Worm (Caenorhabditis elegans) whole organism, early embryonic: Measurements from ENCODE around the gene T21B10.4.

Source experiments
- aly-1 ChIP-seq: sonication (generic microtip); optimal IDR thresholded peaks from 2 replicates; lab custom pipeline; 2016; ENCODE audit warnings: missing genetic modification characterization, missing compliant biosample characterization
- ama-1 ChIP-seq: fragments of 150-350 bp; optimal IDR thresholded peaks from 2 replicates; lab custom pipeline; 2014
- hnd-1 ChIP-seq: sonication (generic microtip); optimal IDR thresholded peaks from 2 replicates; lab custom pipeline; 2016; ENCODE audit warnings: missing genetic modification characterization, missing compliant biosample characterization

DNA sequence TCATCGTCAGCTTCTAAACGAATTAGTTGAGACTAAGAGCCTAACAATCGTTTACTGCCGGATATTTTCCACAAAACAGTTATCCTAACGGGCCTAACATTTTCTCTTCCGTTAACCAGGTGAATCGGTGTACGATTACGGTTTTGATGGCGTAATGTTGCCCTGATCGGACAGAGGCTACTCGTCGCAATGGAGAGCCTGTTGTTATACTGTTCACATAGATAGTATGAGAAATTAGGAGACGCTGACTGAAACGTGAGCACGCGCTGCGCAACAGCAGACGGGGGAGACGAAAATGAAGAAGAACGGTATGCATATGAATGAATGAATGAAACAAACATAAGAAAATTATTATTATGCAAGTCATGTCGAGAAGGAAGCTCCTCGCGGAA is 41.3 kb upstream of the T21B10.4 start:
- TF ChIP-seq ama-1 (lab: Kevin White, UChicago) (no peak), aly-1 (tag; lab: Kevin White, UChicago) (no peak), hnd-1 (tag; lab: Kevin White, UChicago) (no peak)
